Worm (Caenorhabditis elegans) whole organism, L4 larva: ENCODE data around the gene csb-1.
A peak's percentile ranks its signal among the peaks of the same experiment; 100 is the strongest.

Source experiments
- ZK546.5 ChIP-seq, 2 experiments: sonication (generic microtip); optimal IDR thresholded peaks; 2 replicates each; lab custom pipeline; 2017; ENCODE audit warnings: missing biosample characterization in 2 of 2, missing genetic modification characterization in 2 of 2
- ama-1 ChIP-seq: fragments of 150-350 bp; optimal IDR thresholded peaks from 2 replicates; lab custom pipeline; 2014; ENCODE audit warnings: inconsistent platforms, mixed read lengths
- ceh-28 ChIP-seq: fragments of 150-350 bp; optimal IDR thresholded peaks from 2 replicates; lab custom pipeline; 2014; ENCODE audit warnings: missing biosample characterization, missing genetic modification reagents, missing genetic modification characterization
- ceh-44 ChIP-seq: fragments of 200-800 bp; sonication (Bioruptor generic); IDR thresholded peaks from 2 replicates; pipeline ENCODE4 v1.3.6; 2022; ENCODE audit warnings: missing genetic modification reagents, missing genetic modification characterization, missing compliant biosample characterization
- dpl-1 ChIP-seq: fragments of 150-350 bp; optimal IDR thresholded peaks from 2 replicates; lab custom pipeline; 2014; ENCODE audit warnings: missing biosample characterization, missing genetic modification reagents, missing genetic modification characterization
- fos-1 ChIP-seq: fragments of 150-350 bp; optimal IDR thresholded peaks from 2 replicates; lab custom pipeline; 2014; ENCODE audit warnings: missing biosample characterization, missing genetic modification characterization
- lin-13 ChIP-seq: fragments of 150-350 bp; optimal IDR thresholded peaks from 2 replicates; lab custom pipeline; 2014; ENCODE audit warnings: missing biosample characterization, missing genetic modification reagents, missing genetic modification characterization
- lin-15B ChIP-seq: fragments of 150-350 bp; sonication (generic microtip); optimal IDR thresholded peaks from 3 replicates; lab custom pipeline; 2014; ENCODE audit warnings: missing biosample characterization, missing genetic modification characterization
- mdt-29 ChIP-seq: fragments of 200-800 bp; sonication (Bioruptor generic); IDR thresholded peaks from 2 replicates; pipeline ENCODE4 v1.3.6; 2022; ENCODE audit warnings: missing genetic modification reagents, missing genetic modification characterization, missing compliant biosample characterization
- nhr-10 ChIP-seq: fragments of 150-350 bp; optimal IDR thresholded peaks from 2 replicates; lab custom pipeline; 2014; ENCODE audit warnings: missing biosample characterization, missing genetic modification characterization
- snpc-1.2 ChIP-seq: fragments of 200-800 bp; sonication (Bioruptor generic); IDR thresholded peaks from 2 replicates; pipeline ENCODE4 v1.3.6; 2022; ENCODE audit warnings: missing genetic modification reagents, missing genetic modification characterization, missing compliant biosample characterization
- unc-62 ChIP-seq, 3 experiments: fragments of 150-350 bp in 1 of 3; sonication (generic microtip); optimal IDR thresholded peaks in 2 of 3; peaks in 1 of 3; 1 replicate in 1 of 3; 2 replicates in 2 of 3; lab custom pipeline; 2014 to 2017; ENCODE audit warnings: missing biosample characterization in 3 of 3, missing genetic modification characterization in 3 of 3, missing genetic modification reagents in 3 of 3, missing genotype in 1 of 3
- zfp-2 ChIP-seq: sonication (generic microtip); optimal IDR thresholded peaks from 2 replicates; lab custom pipeline; 2016; ENCODE audit warnings: mild to moderate bottlenecking, missing genetic modification characterization, missing compliant biosample characterization

- TF ChIP-seq lin-15B (tag; lab: Kevin White, UChicago) (no peak), fos-1 (tag; lab: Kevin White, UChicago) (no peak), ZK546.5 (tag; optimal IDR thresholded peaks at IDR 0.05; lab: Kevin White, UChicago) (no peak), ceh-28 (tag; lab: Kevin White, UChicago) (no peak), dpl-1 (GFP tag; lab: Kevin White, UChicago) (no peak), nhr-10 (no peak), ceh-44 (GFP tag; lab: Robert Waterston, UW) (no peak), zfp-2 (tag; lab: Kevin White, UChicago) (no peak), snpc-1.2 (GFP tag; lab: Robert Waterston, UW) (no peak), mdt-29 (GFP tag; lab: Robert Waterston, UW) (no peak), ama-1 (lab: Kevin White, UChicago) (no peak), lin-13 (GFP tag; lab: Kevin White, UChicago) (no peak), unc-62 (GFP tag; optimal IDR thresholded peaks at IDR 0.05 in 1 of 2; lab: Kevin White, UChicago) (peak in 1 of 2 experiments; percentile 89), unc-62 (tag; optimal IDR thresholded peaks at IDR 0.05; lab: Kevin White, UChicago) (no peak)
These were observed 37.1 kb upstream of the csb-1 start for ce11 chrX:15902835-15903234.
